Fruit fly (Drosophila melanogaster) whole organism, embryonic: Measurements from ENCODE around the gene feo.

Experiments
- CG10267 ChIP-seq: fragments of 200-800 bp; sonication (Bioruptor generic); optimal IDR thresholded peaks from 2 replicates; lab custom pipeline; 2018; ENCODE audit warnings: missing biosample characterization, mild to moderate bottlenecking, missing genetic modification characterization, moderate library complexity
- CG10321 ChIP-seq: fragments of 200-800 bp; sonication (Bioruptor generic); IDR thresholded peaks from 2 replicates; pipeline ENCODE4 v1.3.6; 2022; ENCODE audit warnings: missing biosample characterization, missing genetic modification characterization
- CG10431 ChIP-seq: fragments of 200-800 bp; sonication (Bioruptor generic); optimal IDR thresholded peaks from 3 replicates; lab custom pipeline; 2018; ENCODE audit warnings: missing biosample characterization, mild to moderate bottlenecking, missing genetic modification characterization
- CG11456 ChIP-seq: fragments of 200-800 bp; sonication (Bioruptor generic); IDR thresholded peaks from 3 replicates; pipeline ENCODE4 v1.3.6; 2022; ENCODE audit warnings: missing biosample characterization, missing genetic modification characterization
- CG15269 ChIP-seq: fragments of 200-800 bp; sonication (Bioruptor generic); optimal IDR thresholded peaks from 2 replicates; lab custom pipeline; 2018; ENCODE audit warnings: missing biosample characterization, mild to moderate bottlenecking, missing genetic modification characterization, moderate library complexity
- CG15696 ChIP-seq: fragments of 200-800 bp; sonication (Bioruptor generic); optimal IDR thresholded peaks from 2 replicates; lab custom pipeline; 2019; ENCODE audit warnings: missing biosample characterization, mild to moderate bottlenecking, missing genetic modification characterization, moderate library complexity
- CG1832 ChIP-seq: fragments of 200-800 bp; sonication (Bioruptor generic); optimal IDR thresholded peaks from 2 replicates; lab custom pipeline; 2017; ENCODE audit warnings: missing biosample characterization, mild to moderate bottlenecking, missing genetic modification characterization, inconsistent platforms
- CG2120 ChIP-seq: fragments of 200-800 bp; sonication (Bioruptor generic); optimal IDR thresholded peaks from 3 replicates; lab custom pipeline; 2016; ENCODE audit warnings: missing biosample characterization, missing genetic modification characterization
- CG3065 ChIP-seq: fragments of 200-800 bp; sonication (Bioruptor generic); optimal IDR thresholded peaks from 2 replicates; lab custom pipeline; 2016; ENCODE audit warnings: missing biosample characterization, missing genetic modification characterization
- CG31388 ChIP-seq: fragments of 200-800 bp; sonication (Bioruptor generic); optimal IDR thresholded peaks from 2 replicates; lab custom pipeline; 2016; ENCODE audit warnings: missing biosample characterization, missing genetic modification characterization
- CG3847 ChIP-seq: fragments of 200-800 bp; sonication (Bioruptor generic); IDR thresholded peaks from 2 replicates; pipeline ENCODE4 v1.3.6; 2022; ENCODE audit warnings: missing biosample characterization, missing genetic modification characterization
- CG5180 ChIP-seq: fragments of 200-800 bp; sonication (Bioruptor generic); optimal IDR thresholded peaks from 3 replicates; lab custom pipeline; 2017; ENCODE audit warnings: missing biosample characterization, missing genetic modification characterization, mild to moderate bottlenecking, moderate library complexity, missing genetic modification reagents
- CG6175 ChIP-seq: fragments of 200-800 bp; sonication (Bioruptor generic); IDR thresholded peaks from 3 replicates; pipeline ENCODE4 v1.3.6; 2022; ENCODE audit warnings: missing biosample characterization, missing genetic modification characterization
- CG6791 ChIP-seq: fragments of 200-800 bp; sonication (Bioruptor generic); IDR thresholded peaks from 3 replicates; pipeline ENCODE4 v1.3.6; 2022; ENCODE audit warnings: missing biosample characterization, missing genetic modification characterization; ENCODE audit not compliant: partially characterized antibody
- CG8290 ChIP-seq, 3 experiments: fragments of 200-800 bp; sonication (Bioruptor generic); optimal IDR thresholded peaks; 2 replicates each; lab custom pipeline; 2016 to 2019; ENCODE audit warnings: missing biosample characterization in 3 of 3, missing genetic modification characterization in 3 of 3, mild to moderate bottlenecking in 2 of 3, moderate library complexity in 1 of 3
- CG8478 ChIP-seq: fragments of >200 bp; optimal IDR thresholded peaks from 2 replicates; lab custom pipeline; 2018
- CG9215 ChIP-seq: fragments of 200-800 bp; sonication (Bioruptor generic); IDR thresholded peaks from 2 replicates; pipeline ENCODE4 v1.3.6; 2022; ENCODE audit warnings: missing biosample characterization, missing genetic modification characterization
- D ChIP-seq, 2 experiments: fragments of 200-800 bp in 1 of 2; fragments of >200 bp in 1 of 2; sonication (Bioruptor generic) in 1 of 2; optimal IDR thresholded peaks; 2 replicates in 1 of 2; 3 replicates in 1 of 2; lab custom pipeline; 2017; ENCODE audit warnings: mild to moderate bottlenecking in 1 of 2, missing biosample characterization in 1 of 2, missing genetic modification characterization in 1 of 2, missing genetic modification reagents in 1 of 2
- Dad ChIP-seq: fragments of 200-800 bp; sonication (Bioruptor generic); optimal IDR thresholded peaks from 3 replicates; lab custom pipeline; 2016; ENCODE audit warnings: missing biosample characterization, missing genetic modification characterization
- Dbx ChIP-seq: fragments of 200-800 bp; sonication (Bioruptor generic); IDR thresholded peaks from 3 replicates; pipeline ENCODE4 v1.3.6; 2022; ENCODE audit warnings: missing biosample characterization, missing genetic modification characterization
- Deaf1 ChIP-seq: fragments of 200-800 bp; optimal IDR thresholded peaks from 3 replicates; lab custom pipeline; 2019; ENCODE audit warnings: missing biosample characterization, mild to moderate bottlenecking, missing genetic modification characterization, moderate library complexity
- Dp ChIP-seq: fragments of 200-800 bp; sonication (Bioruptor generic); optimal IDR thresholded peaks from 2 replicates; lab custom pipeline; 2018; ENCODE audit warnings: missing biosample characterization, mild to moderate bottlenecking, missing genetic modification characterization, moderate library complexity
- HLHmδ ChIP-seq: fragments of 200-800 bp; sonication (Bioruptor generic); optimal IDR thresholded peaks from 2 replicates; lab custom pipeline; 2018; ENCODE audit warnings: missing biosample characterization, mild to moderate bottlenecking, missing genetic modification characterization, moderate library complexity
- PHDP ChIP-seq: fragments of 200-800 bp; sonication (Bioruptor generic); optimal IDR thresholded peaks from 3 replicates; lab custom pipeline; 2018; ENCODE audit warnings: missing biosample characterization, mild to moderate bottlenecking, missing genetic modification characterization, moderate library complexity
- Pdp1 ChIP-seq, 2 experiments: fragments of 200-800 bp; sonication (Bioruptor generic); optimal IDR thresholded peaks; 3 replicates each; lab custom pipeline; 2016; ENCODE audit warnings: missing biosample characterization in 2 of 2, missing genetic modification characterization in 2 of 2, mild to moderate bottlenecking in 1 of 2, moderate library complexity in 1 of 2
- Rfx ChIP-seq: fragments of 200-800 bp; sonication (Bioruptor generic); IDR thresholded peaks from 2 replicates; pipeline ENCODE4 v1.3.6; 2022; ENCODE audit warnings: missing biosample characterization, missing genetic modification characterization
- Taf1 ChIP-seq: fragments of 200-800 bp; sonication (Bioruptor generic); IDR thresholded peaks from 2 replicates; pipeline ENCODE4 v1.3.6; 2022; ENCODE audit warnings: missing biosample characterization, missing genetic modification characterization
- Vsx1 ChIP-seq: fragments of 200-800 bp; sonication (Bioruptor generic); optimal IDR thresholded peaks from 2 replicates; lab custom pipeline; 2017; ENCODE audit warnings: missing biosample characterization, mild to moderate bottlenecking, missing genetic modification characterization, missing genetic modification reagents
- Xrp1 ChIP-seq: fragments of 200-800 bp; sonication (Bioruptor generic); IDR thresholded peaks from 2 replicates; pipeline ENCODE4 v1.3.6; 2022; ENCODE audit warnings: missing biosample characterization, missing genetic modification characterization
- YL-1 ChIP-seq: fragments of 200-800 bp; sonication (Bioruptor generic); optimal IDR thresholded peaks from 3 replicates; lab custom pipeline; 2017; ENCODE audit warnings: missing biosample characterization, mild to moderate bottlenecking, missing genetic modification characterization
- bcd ChIP-seq: fragments of 200-800 bp; sonication (Bioruptor generic); optimal IDR thresholded peaks from 2 replicates; lab custom pipeline; 2017; ENCODE audit warnings: missing biosample characterization, mild to moderate bottlenecking, missing genetic modification characterization
- bigmax ChIP-seq: fragments of 200-800 bp; sonication (Bioruptor generic); optimal IDR thresholded peaks from 2 replicates; lab custom pipeline; 2018; ENCODE audit warnings: missing biosample characterization, mild to moderate bottlenecking, missing genetic modification characterization
- croc ChIP-seq: fragments of 200-800 bp; sonication (Bioruptor generic); conservative IDR thresholded peaks from 3 replicates; pipeline ENCODE4 v1.3.6; 2022; ENCODE audit warnings: missing biosample characterization, missing genetic modification characterization
- cwo ChIP-seq: fragments of 200-800 bp; sonication (Bioruptor generic); optimal IDR thresholded peaks from 3 replicates; lab custom pipeline; 2017; ENCODE audit warnings: missing biosample characterization, missing genetic modification characterization, mild to moderate bottlenecking, moderate library complexity, missing genetic modification reagents
- insv ChIP-seq, 2 experiments: fragments of 200-800 bp; sonication (Bioruptor generic); optimal IDR thresholded peaks; 3 replicates each; lab custom pipeline; 2016 to 2018; ENCODE audit warnings: missing biosample characterization in 2 of 2, missing genetic modification characterization in 2 of 2
- kay ChIP-seq: fragments of 200-800 bp; sonication (Bioruptor generic); optimal IDR thresholded peaks from 2 replicates; lab custom pipeline; 2016; ENCODE audit warnings: missing biosample characterization, missing genetic modification characterization
- pfk ChIP-seq: fragments of 200-800 bp; sonication (Bioruptor generic); optimal IDR thresholded peaks from 2 replicates; lab custom pipeline; 2018; ENCODE audit warnings: missing biosample characterization, mild to moderate bottlenecking, missing genetic modification characterization, moderate library complexity
- sd ChIP-seq: fragments of 200-800 bp; sonication (Bioruptor generic); optimal IDR thresholded peaks from 3 replicates; lab custom pipeline; 2018; ENCODE audit warnings: missing biosample characterization, mild to moderate bottlenecking, missing genetic modification characterization, moderate library complexity
- sens ChIP-seq: fragments of 200-800 bp; sonication (Bioruptor generic); peaks from one replicate; lab custom pipeline; 2016; ENCODE audit warnings: missing biosample characterization, missing genetic modification characterization
- sens-2 ChIP-seq: fragments of 200-800 bp; sonication (Bioruptor generic); IDR thresholded peaks from 2 replicates; pipeline ENCODE4 v1.3.6; 2022; ENCODE audit warnings: missing biosample characterization, missing genetic modification characterization
- seq ChIP-seq: fragments of 200-800 bp; sonication (Bioruptor generic); IDR thresholded peaks from 2 replicates; pipeline ENCODE4 v1.3.6; 2022; ENCODE audit warnings: missing biosample characterization, missing genetic modification characterization
- sr ChIP-seq: fragments of 200-800 bp; sonication (Bioruptor generic); IDR thresholded peaks from 3 replicates; pipeline ENCODE4 v1.3.6; 2022; ENCODE audit warnings: missing biosample characterization, missing genetic modification characterization
- sug ChIP-seq: fragments of 200-800 bp; optimal IDR thresholded peaks from 2 replicates; lab custom pipeline; 2019; ENCODE audit warnings: missing biosample characterization, mild to moderate bottlenecking, missing genetic modification characterization, moderate library complexity
- tll ChIP-seq, 2 experiments: fragments of 200-800 bp in 1 of 2; fragments of >200 bp in 1 of 2; sonication (Bioruptor generic) in 1 of 2; optimal IDR thresholded peaks; 2 replicates each; lab custom pipeline; 2017 to 2019; ENCODE audit warnings: missing biosample characterization in 2 of 2, missing genetic modification characterization in 2 of 2, mild to moderate bottlenecking in 1 of 2, moderate library complexity in 1 of 2
- toy ChIP-seq: fragments of 200-800 bp; sonication (Bioruptor generic); IDR thresholded peaks from 2 replicates; pipeline ENCODE4 v1.3.6; 2022; ENCODE audit warnings: missing biosample characterization, missing genetic modification characterization
- wdn ChIP-seq: fragments of 200-800 bp; sonication (Bioruptor generic); IDR thresholded peaks from 2 replicates; pipeline ENCODE4 v1.3.6; 2022; ENCODE audit warnings: missing biosample characterization, missing genetic modification characterization

feo gene

DNA sequence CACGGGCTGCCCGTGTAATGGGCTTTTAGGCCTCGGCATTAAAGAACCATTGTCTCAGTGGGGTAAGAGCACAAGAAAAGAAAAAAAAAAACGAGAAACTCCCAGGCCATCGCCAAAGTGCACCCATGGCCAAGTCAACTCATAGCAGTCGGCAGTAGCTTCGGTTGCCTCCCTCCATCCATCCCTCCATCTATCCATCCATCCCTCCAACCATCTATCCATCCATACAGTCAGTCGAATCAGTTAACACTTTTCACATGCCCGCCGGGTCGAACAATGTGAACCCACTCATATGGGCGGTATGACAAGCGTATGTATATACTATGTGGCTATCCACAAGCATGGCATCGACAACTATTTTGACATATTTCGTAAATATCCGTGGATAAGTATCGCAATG is 13.0 kb upstream of the feo start (continued):
- TF ChIP-seq CG3065 (GFP tag; lab: Kevin White, UChicago) (no peak), Dad (GFP tag; lab: Kevin White, UChicago) (no peak), sens (GFP tag; lab: Kevin White, UChicago) (peak; percentile 28), CG15696 (tag; lab: Kevin White, UChicago) (no peak), croc (GFP tag; lab: Robert Waterston, UW) (no peak), Xrp1 (no peak), toy (GFP tag; lab: Robert Waterston, UW) (no peak), Taf1 (GFP tag; lab: Robert Waterston, UW) (no peak), Dbx (GFP tag; lab: Robert Waterston, UW) (0 out of 3 replicates have a peak, but pooled peaks have one; percentile 6), CG11456 (GFP tag; lab: Robert Waterston, UW) (no peak), CG9215 (GFP tag; lab: Robert Waterston, UW) (no peak), CG31388 (GFP tag; lab: Kevin White, UChicago) (no peak), bcd (no peak), CG5180 (GFP tag; lab: Kevin White, UChicago) (no peak), PHDP (tag; lab: Kevin White, UChicago) (no peak), CG3847 (GFP tag; lab: Robert Waterston, UW) (no peak), kay (GFP tag; lab: Kevin White, UChicago) (no peak), sens-2 (GFP tag; lab: Robert Waterston, UW) (no peak)

DNA sequence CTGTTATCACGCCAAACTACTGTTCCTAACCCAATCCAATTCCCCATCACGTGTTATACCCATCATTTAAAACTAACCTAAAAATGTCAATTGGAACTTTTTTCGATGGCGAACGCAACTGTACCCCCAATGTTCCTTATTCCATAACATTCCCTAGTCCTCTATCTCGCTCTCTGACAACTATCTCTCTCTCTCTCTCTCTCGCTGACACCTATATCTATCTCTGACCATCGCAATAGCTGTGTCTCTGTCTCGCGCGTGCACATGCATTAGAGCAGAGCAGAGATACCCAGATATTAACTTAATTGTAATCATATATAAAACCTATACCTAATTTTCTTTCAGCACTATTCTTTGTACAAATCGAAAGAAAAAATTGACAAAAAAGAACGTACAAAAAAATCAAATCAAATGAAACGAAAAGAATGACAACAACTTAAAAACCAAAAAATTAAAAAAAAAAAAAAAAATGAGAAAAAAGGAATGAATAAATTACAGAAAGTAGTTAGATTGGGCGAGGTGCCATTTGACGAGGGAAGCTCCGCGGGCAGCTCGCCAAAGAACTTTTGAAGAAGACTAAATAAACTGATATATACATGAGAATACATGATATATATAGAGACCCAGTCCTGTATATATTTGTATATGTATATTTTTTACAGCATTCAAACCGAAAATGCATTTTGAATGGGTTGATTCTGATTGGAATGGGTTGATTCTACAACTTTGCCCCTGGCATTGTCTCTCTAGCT is 11.1 kb upstream of the feo start:
- TF ChIP-seq CG10431, result peak; percentile 65
- 0 out of 3 replicates have a peak, but pooled peaks have one; percentile 5 for TF ChIP-seq CG6791
- TF ChIP-seq Dp (GFP tag; lab: Kevin White, UChicago), result no peak
- TF ChIP-seq wdn (GFP tag; lab: Robert Waterston, UW), result peak; percentile 36; the same call in 1 of the 2 replicates
- no peak for TF ChIP-seq kay (GFP tag; lab: Kevin White, UChicago)
- TF ChIP-seq insv (GFP tag; optimal IDR thresholded peaks at IDR 0.05; lab: Kevin White, UChicago), result peak in 1 of 2 experiments; percentile 7
- peak; percentile 31 for TF ChIP-seq CG8290 (GFP tag; optimal IDR thresholded peaks at IDR 0.05; lab: Kevin White, UChicago)
- peak in 1 of 2 experiments; percentile 13 for TF ChIP-seq CG8290 (tag; optimal IDR thresholded peaks at IDR 0.05; lab: Kevin White, UChicago)
- peak; percentile 85 for TF ChIP-seq CG1832 (GFP tag; lab: Kevin White, UChicago)
- TF ChIP-seq pfk (GFP tag; lab: Kevin White, UChicago), result peak; percentile 62
- TF ChIP-seq tll (GFP tag; optimal IDR thresholded peaks at IDR 0.05; lab: Kevin White, UChicago), result no peak
- peak; percentile 85 for TF ChIP-seq CG10321 (GFP tag; lab: Robert Waterston, UW)
- peak; percentile 74 for TF ChIP-seq bigmax (GFP tag; lab: Kevin White, UChicago)

DNA sequence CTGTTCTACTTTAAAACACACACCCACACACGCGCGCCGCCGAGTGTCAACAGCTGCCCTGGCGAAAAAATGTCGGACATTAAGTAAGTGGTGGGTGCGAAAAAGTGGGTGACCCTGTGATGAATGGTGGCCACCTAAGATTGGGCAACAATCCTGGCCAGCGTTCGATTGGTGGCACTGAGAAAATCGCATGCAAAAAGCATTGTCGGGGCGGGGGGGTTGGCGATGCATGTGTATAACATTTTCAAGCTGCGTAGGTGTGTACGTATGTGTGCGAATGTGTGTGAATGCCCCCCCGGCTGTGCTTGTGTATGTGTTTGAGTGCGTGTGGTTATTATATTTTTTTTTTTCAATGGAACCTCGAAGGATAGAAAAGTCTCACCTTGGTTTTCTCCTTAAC is 3.2 kb upstream of the feo start:
- no peak for TF ChIP-seq Rfx (GFP tag; lab: Robert Waterston, UW)
- TF ChIP-seq sr (GFP tag; lab: Robert Waterston, UW), result peak; percentile 75
- no peak for TF ChIP-seq Vsx1 (GFP tag; lab: Kevin White, UChicago)
- peak; percentile 62 for TF ChIP-seq YL-1 (GFP tag; lab: Kevin White, UChicago)
- peak in 1 of 2 experiments; percentile 18 for TF ChIP-seq Pdp1 (GFP tag; optimal IDR thresholded peaks at IDR 0.05; lab: Kevin White, UChicago)
- peak; percentile 76 for TF ChIP-seq CG8478 (lab: Kevin White, UChicago)
- no peak for TF ChIP-seq CG2120 (GFP tag; lab: Kevin White, UChicago)
- no peak for TF ChIP-seq CG6175 (GFP tag; lab: Robert Waterston, UW)
- TF ChIP-seq sug (tag; lab: Kevin White, UChicago), result peak; percentile 38
- no peak for TF ChIP-seq cwo
- no peak for TF ChIP-seq HLHmδ (GFP tag; lab: Kevin White, UChicago)
- TF ChIP-seq CG10267, result no peak
- TF ChIP-seq D (optimal IDR thresholded peaks at IDR 0.05; lab: Kevin White, UChicago), result peak; percentile 6
- no peak for TF ChIP-seq D (GFP tag; optimal IDR thresholded peaks at IDR 0.05; lab: Kevin White, UChicago)
- no peak for TF ChIP-seq Deaf1 (tag; lab: Kevin White, UChicago)
- no peak for TF ChIP-seq CG15269
- no peak for TF ChIP-seq Dp (GFP tag; lab: Kevin White, UChicago)
- TF ChIP-seq seq, result no peak
- TF ChIP-seq sd, result peak; percentile 14
